Worm (Caenorhabditis elegans) whole organism, L4 larva: ENCODE data around the gene T27E7.9.
"Not testable (repeated sequence)": the region's sequence is repeated elsewhere in the genome, so short reads cannot be mapped to it uniquely, and the experiment has no call there.

Source experiments
- D1046.2 ChIP-seq: fragments of 200-800 bp; sonication (Bioruptor generic); IDR thresholded peaks from 2 replicates; pipeline ENCODE4 v1.3.6; 2022; ENCODE audit warnings: missing genetic modification characterization, missing compliant biosample characterization
- F37D6.2 ChIP-seq: sonication (generic microtip); optimal IDR thresholded peaks from 2 replicates; lab custom pipeline; 2016; ENCODE audit warnings: mild to moderate bottlenecking, missing genetic modification characterization, missing compliant biosample characterization
- R02D3.7 ChIP-seq: fragments of 150-350 bp; sonication (generic microtip); optimal IDR thresholded peaks from 3 replicates; lab custom pipeline; 2014; ENCODE audit warnings: missing biosample characterization, missing genetic modification characterization
- T20F7.1 ChIP-seq: fragments of 200-800 bp; sonication (Bioruptor generic); optimal IDR thresholded peaks from 2 replicates; lab custom pipeline; 2018; ENCODE audit warnings: mild to moderate bottlenecking, missing genetic modification characterization, missing compliant biosample characterization
- Y75B8A.6 ChIP-seq: fragments of 200-800 bp; sonication (Bioruptor generic); IDR thresholded peaks from 2 replicates; pipeline ENCODE4 v1.3.6; 2022; ENCODE audit warnings: missing genetic modification reagents, missing genetic modification characterization, missing compliant biosample characterization
- aha-1 ChIP-seq: fragments of 150-350 bp; peaks from one replicate; lab custom pipeline; 2014; ENCODE audit warnings: missing biosample characterization, missing genetic modification characterization
- ama-1 ChIP-seq: fragments of 150-350 bp; optimal IDR thresholded peaks from 2 replicates; lab custom pipeline; 2014; ENCODE audit warnings: inconsistent platforms, mixed read lengths
- ceh-20 ChIP-seq: fragments of 200-800 bp; sonication (Bioruptor generic); IDR thresholded peaks from 2 replicates; pipeline ENCODE4 v1.3.6; 2022; ENCODE audit warnings: missing genetic modification reagents, missing genetic modification characterization, missing compliant biosample characterization
- ceh-62 ChIP-seq: sonication (generic microtip); optimal IDR thresholded peaks from 2 replicates; lab custom pipeline; 2017; ENCODE audit warnings: missing biosample characterization, missing genetic modification characterization
- ceh-82 ChIP-seq: sonication (generic microtip); optimal IDR thresholded peaks from 2 replicates; lab custom pipeline; 2017; ENCODE audit warnings: missing biosample characterization, missing genetic modification characterization
- ces-1 ChIP-seq: fragments of 150-350 bp; sonication (generic microtip); optimal IDR thresholded peaks from 4 replicates; lab custom pipeline; 2014; ENCODE audit warnings: missing biosample characterization, missing genetic modification reagents, missing genetic modification characterization
- daf-12 ChIP-seq: fragments of 150-350 bp; optimal IDR thresholded peaks from 2 replicates; lab custom pipeline; 2014; ENCODE audit warnings: missing biosample characterization, missing genetic modification reagents, missing genetic modification characterization
- dmd-6 ChIP-seq: fragments of 200-800 bp; sonication (Bioruptor generic); IDR thresholded peaks from 2 replicates; pipeline ENCODE4 v1.3.6; 2022; ENCODE audit warnings: missing genetic modification reagents, missing genetic modification characterization, missing compliant biosample characterization
- dmd-9 ChIP-seq: fragments of 200-800 bp; sonication (Bioruptor generic); IDR thresholded peaks from 2 replicates; pipeline ENCODE4 v1.3.6; 2022; ENCODE audit warnings: missing genetic modification reagents, missing genetic modification characterization, missing compliant biosample characterization
- dpl-1 ChIP-seq: fragments of 150-350 bp; optimal IDR thresholded peaks from 2 replicates; lab custom pipeline; 2014; ENCODE audit warnings: missing biosample characterization, missing genetic modification reagents, missing genetic modification characterization
- egl-27 ChIP-seq: sonication (generic microtip); optimal IDR thresholded peaks from 3 replicates; lab custom pipeline; 2017; ENCODE audit warnings: missing biosample characterization, missing genetic modification reagents, missing genetic modification characterization
- hlh-11 ChIP-seq: fragments of 200-800 bp; sonication (Bioruptor generic); optimal IDR thresholded peaks from 2 replicates; lab custom pipeline; 2018; ENCODE audit warnings: mild to moderate bottlenecking, missing genetic modification characterization, missing compliant biosample characterization
- hmg-1.1 ChIP-seq: fragments of 200-800 bp; sonication (Bioruptor generic); IDR thresholded peaks from 2 replicates; pipeline ENCODE4 v1.3.6; 2022; ENCODE audit warnings: missing genetic modification reagents, missing genetic modification characterization, missing compliant biosample characterization
- lim-7 ChIP-seq: fragments of 200-800 bp; sonication (Bioruptor generic); IDR thresholded peaks from 2 replicates; pipeline ENCODE4 v1.3.6; 2022; ENCODE audit warnings: missing genetic modification characterization, missing compliant biosample characterization
- lin-1 ChIP-seq: fragments of 200-800 bp; sonication (Bioruptor generic); IDR thresholded peaks from 2 replicates; pipeline ENCODE4 v1.3.6; 2022; ENCODE audit warnings: missing genetic modification reagents, missing genetic modification characterization, missing compliant biosample characterization
- lin-29 ChIP-seq: fragments of 200-800 bp; sonication (Bioruptor generic); IDR thresholded peaks from 2 replicates; pipeline ENCODE4 v1.3.6; 2022; ENCODE audit warnings: missing genetic modification reagents, missing genetic modification characterization, missing compliant biosample characterization
- lin-38 ChIP-seq: fragments of 200-800 bp; sonication (Bioruptor generic); IDR thresholded peaks from 2 replicates; pipeline ENCODE4 v1.3.6; 2022; ENCODE audit warnings: missing genetic modification reagents, missing genetic modification characterization, missing compliant biosample characterization
- mdl-1 ChIP-seq, 2 experiments: fragments of 150-350 bp in 1 of 2; sonication (generic microtip) in 1 of 2; optimal IDR thresholded peaks; 2 replicates each; lab custom pipeline; 2014 to 2017; ENCODE audit warnings: missing biosample characterization in 2 of 2, missing genetic modification characterization in 2 of 2
- nhr-11 ChIP-seq: fragments of 150-350 bp; optimal IDR thresholded peaks from 2 replicates; lab custom pipeline; 2014; ENCODE audit warnings: missing biosample characterization, missing genetic modification characterization
- nhr-48 ChIP-seq: sonication (generic microtip); optimal IDR thresholded peaks from 2 replicates; lab custom pipeline; 2016; ENCODE audit warnings: mild to moderate bottlenecking, missing genetic modification characterization, missing compliant biosample characterization
- nhr-6 ChIP-seq: fragments of 150-350 bp; optimal IDR thresholded peaks from 2 replicates; lab custom pipeline; 2014; ENCODE audit warnings: missing biosample characterization, missing genetic modification characterization
- nhr-77 ChIP-seq: fragments of 150-350 bp; optimal IDR thresholded peaks from 2 replicates; lab custom pipeline; 2014; ENCODE audit warnings: missing biosample characterization, missing genetic modification characterization
- rbr-2 ChIP-seq: sonication (generic microtip); optimal IDR thresholded peaks from 2 replicates; lab custom pipeline; 2016; ENCODE audit warnings: missing genotype, missing genetic modification characterization, missing compliant biosample characterization
- sdz-12 ChIP-seq: fragments of 200-800 bp; sonication (Bioruptor generic); optimal IDR thresholded peaks from 2 replicates; lab custom pipeline; 2018; ENCODE audit warnings: mild to moderate bottlenecking, missing genetic modification characterization, missing compliant biosample characterization
- skn-1 ChIP-seq: fragments of 150-350 bp; optimal IDR thresholded peaks from 2 replicates; lab custom pipeline; 2014; ENCODE audit warnings: missing biosample characterization, missing genetic modification characterization
- spr-1 ChIP-seq: sonication (generic microtip); optimal IDR thresholded peaks from 2 replicates; lab custom pipeline; 2016; ENCODE audit warnings: mild to moderate bottlenecking, missing genetic modification characterization, missing compliant biosample characterization
- unc-62 ChIP-seq, 3 experiments: fragments of 150-350 bp in 1 of 3; sonication (generic microtip); optimal IDR thresholded peaks in 2 of 3; peaks in 1 of 3; 1 replicate in 1 of 3; 2 replicates in 2 of 3; lab custom pipeline; 2014 to 2017; ENCODE audit warnings: missing biosample characterization in 3 of 3, missing genetic modification characterization in 3 of 3, missing genetic modification reagents in 3 of 3, missing genotype in 1 of 3
- zip-2 ChIP-seq: fragments of 150-350 bp; optimal IDR thresholded peaks from 2 replicates; lab custom pipeline; 2014; ENCODE audit warnings: missing biosample characterization, missing genetic modification characterization
- ztf-11 ChIP-seq: fragments of 150-350 bp; optimal IDR thresholded peaks from 2 replicates; lab custom pipeline; 2014; ENCODE audit warnings: missing biosample characterization, missing genetic modification characterization

The T27E7.9 gene

ce11 chrIV:14551870-14552269, 2.7 kb upstream of the T27E7.9 start, which contains the start of gene pals-30:
Gene pals-30, minus strand, starts transcription at chrIV:14551970.
- not testable (repeated sequence) for TF ChIP-seq nhr-6 (tag; lab: Kevin White, UChicago); ama-1 (lab: Kevin White, UChicago); lin-38

ce11 chrIV:14547292-14547691, 1.9 kb downstream of the T27E7.9 start:
- TF ChIP-seq aha-1 (tag; lab: Kevin White, UChicago) (peak; percentile 55), ceh-20 (no peak)

ce11 chrIV:14542517-14542916, 6.7 kb downstream of the T27E7.9 start, which contains the start of gene pals-29:
Gene pals-29, minus strand, starts transcription at chrIV:14542617.
- TF ChIP-seq dmd-6: no peak
- no peak for TF ChIP-seq ceh-82 (tag; lab: Kevin White, UChicago)
- no peak for TF ChIP-seq nhr-77 (tag; lab: Kevin White, UChicago)
- no peak for TF ChIP-seq nhr-48
- no peak for TF ChIP-seq skn-1 (tag; lab: Kevin White, UChicago)
- no peak for TF ChIP-seq R02D3.7 (tag; lab: Kevin White, UChicago)
- TF ChIP-seq F37D6.2 (tag; lab: Kevin White, UChicago): no peak
- no peak for TF ChIP-seq dmd-9
- no peak for TF ChIP-seq hlh-11 (tag; lab: Kevin White, UChicago)
- TF ChIP-seq zip-2 (tag; lab: Kevin White, UChicago): no peak
- no peak for TF ChIP-seq lim-7
- TF ChIP-seq T20F7.1 (GFP tag; lab: Kevin White, UChicago): no peak
- TF ChIP-seq Y75B8A.6 (GFP tag; lab: Robert Waterston, UW): no peak
- no peak for TF ChIP-seq lin-1 (GFP tag; lab: Robert Waterston, UW)
- TF ChIP-seq D1046.2 (GFP tag; lab: Robert Waterston, UW): no peak
- no peak for TF ChIP-seq ces-1

- peak in 1 of 2 experiments; percentile 30 for TF ChIP-seq unc-62 (GFP tag; optimal IDR thresholded peaks at IDR 0.05 in 1 of 2; lab: Kevin White, UChicago)
- no peak for TF ChIP-seq unc-62 (tag; optimal IDR thresholded peaks at IDR 0.05; lab: Kevin White, UChicago)
- no peak for TF ChIP-seq lin-38
- no peak for TF ChIP-seq sdz-12 (GFP tag; lab: Kevin White, UChicago)
- no peak for TF ChIP-seq nhr-77 (tag; lab: Kevin White, UChicago)
- no peak for TF ChIP-seq hmg-1.1
- peak; percentile 91 for TF ChIP-seq aha-1 (tag; lab: Kevin White, UChicago)
- no peak for TF ChIP-seq egl-27
Measured at ce11 chrIV:14536911-14537310, 12.3 kb downstream of the T27E7.9 start, which contains the start of gene T27E7.5. Gene T27E7.5, plus strand, starts transcription at chrIV:14537163.

- TF ChIP-seq dpl-1 (GFP tag; lab: Kevin White, UChicago) (no peak), rbr-2 (tag; lab: Kevin White, UChicago) (no peak), lin-29 (GFP tag; lab: Robert Waterston, UW) (no peak), mdl-1 (tag; optimal IDR thresholded peaks at IDR 0.05; lab: Kevin White, UChicago) (no peak), daf-12 (tag; lab: Kevin White, UChicago) (no peak), spr-1 (no peak), ztf-11 (no peak), zip-2 (tag; lab: Kevin White, UChicago) (no peak), T20F7.1 (GFP tag; lab: Kevin White, UChicago) (no peak), nhr-11 (tag; lab: Kevin White, UChicago) (no peak), ceh-62 (tag; lab: Kevin White, UChicago) (no peak)
Measured at ce11 chrIV:14534967-14535366, 14.2 kb downstream of the T27E7.9 start, which contains the start of gene T27E7.4. Gene T27E7.4, minus strand, starts transcription at chrIV:14535067.
